In the genomic region with DNA sequence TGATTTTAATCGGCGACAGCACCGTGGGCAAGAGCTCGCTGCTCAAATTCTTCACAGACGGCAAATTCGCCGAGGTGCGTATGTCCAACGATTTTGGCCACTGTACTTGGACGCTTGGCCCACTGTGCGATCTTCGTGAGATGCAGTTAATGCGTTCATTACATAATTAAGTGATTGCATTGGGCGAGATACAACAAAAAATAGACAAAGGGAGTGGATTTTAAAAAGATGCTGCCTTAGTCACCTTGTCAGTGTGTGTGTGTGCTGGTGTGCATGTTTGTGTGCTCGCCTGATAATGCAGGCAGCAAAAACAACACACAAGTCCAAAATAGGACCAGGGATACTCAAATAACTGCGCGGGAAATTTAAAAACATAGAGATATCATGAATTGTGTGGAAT, we compare ENCODE assay signal across 3 fruit fly cellular contexts.
TF ChIP-seq lines count a peak whose summit lies in the region.

No protein-coding gene starts in this region.

- no peak for TF ChIP-seq CTCF in whole organism, embryonic (GFP tag; optimal IDR thresholded peaks at IDR 0.05; lab: Kevin White, UChicago)

TF ChIP-seq in whole organism, embryonic, 481 proteins besides CTCF, POLR2A, EP300 and RAD21 (continues in another document):
- TF ChIP-seq CG10979 (tag; optimal IDR thresholded peaks at IDR 0.05; lab: Kevin White, UChicago) (no peak), CG12071 (GFP tag; optimal IDR thresholded peaks at IDR 0.05; lab: Kevin White, UChicago) (no peak), pzg (GFP tag; optimal IDR thresholded peaks at IDR 0.05; lab: Kevin White, UChicago) (peak; percentile 24), salm (tag; optimal IDR thresholded peaks at IDR 0.05; lab: Kevin White, UChicago) (no peak), cg (GFP tag; optimal IDR thresholded peaks at IDR 0.05; lab: Kevin White, UChicago) (peak; percentile 75), trh (GFP tag; optimal IDR thresholded peaks at IDR 0.05; lab: Kevin White, UChicago) (no peak), PHDP (tag; optimal IDR thresholded peaks at IDR 0.05; lab: Kevin White, UChicago) (no peak), Bdp1 (GFP tag; optimal IDR thresholded peaks at IDR 0.05; lab: Kevin White, UChicago) (no peak), tup (GFP tag; optimal IDR thresholded peaks at IDR 0.05; lab: Kevin White, UChicago) (no peak), B-H2 (GFP tag; optimal IDR thresholded peaks at IDR 0.05; lab: Kevin White, UChicago) (no peak), chinmo (GFP tag; IDR thresholded peaks at IDR 0.05; lab: Robert Waterston, UW; ENCODE audit: partially characterized antibody) (peak; percentile 66; the same call in 1 of the 4 replicates), lab (GFP tag; optimal IDR thresholded peaks at IDR 0.05; lab: Kevin White, UChicago) (no peak), gro (GFP tag; optimal IDR thresholded peaks at IDR 0.05; lab: Kevin White, UChicago) (no peak), bbx (GFP tag; IDR thresholded peaks at IDR 0.05; lab: Robert Waterston, UW; ENCODE audit: partially characterized antibody) (no peak), CG2116 (GFP tag; optimal IDR thresholded peaks at IDR 0.05; lab: Kevin White, UChicago) (peak; percentile 1), CG17186 (GFP tag; optimal IDR thresholded peaks at IDR 0.05; lab: Kevin White, UChicago) (no peak), E2f2 (GFP tag; IDR thresholded peaks at IDR 0.05; lab: Robert Waterston, UW) (peak; percentile 85), Ravus (GFP tag; IDR thresholded peaks at IDR 0.05; lab: Robert Waterston, UW) (no peak), CG1603 (tag; optimal IDR thresholded peaks at IDR 0.05; lab: Kevin White, UChicago) (peak; percentile 29), Med (GFP tag; lab: Kevin White, UChicago) (peak; percentile 66), CG5180 (GFP tag; optimal IDR thresholded peaks at IDR 0.05; lab: Kevin White, UChicago) (no peak), CG4424 (GFP tag; optimal IDR thresholded peaks at IDR 0.05; lab: Kevin White, UChicago) (no peak), lilli (GFP tag; optimal IDR thresholded peaks at IDR 0.05; lab: Kevin White, UChicago) (no peak), CG4707 (GFP tag; optimal IDR thresholded peaks at IDR 0.05; lab: Kevin White, UChicago) (peak; percentile 98), H15 (GFP tag; IDR thresholded peaks at IDR 0.05; lab: Robert Waterston, UW) (no peak), CG14014 (GFP tag; IDR thresholded peaks at IDR 0.05; lab: Robert Waterston, UW) (no peak), Awh (GFP tag; IDR thresholded peaks at IDR 0.05; lab: Robert Waterston, UW) (no peak), ken (GFP tag; IDR thresholded peaks at IDR 0.05; lab: Robert Waterston, UW) (no peak), kay (GFP tag; optimal IDR thresholded peaks at IDR 0.05; lab: Kevin White, UChicago) (no peak), CG13624 (GFP tag; optimal IDR thresholded peaks at IDR 0.05; lab: Kevin White, UChicago) (no peak)

TF ChIP-seq in whole organism, prepupa, 60 proteins besides CTCF, POLR2A, EP300 and RAD21:
- no peak for TF ChIP-seq Hr39 (GFP tag; optimal IDR thresholded peaks at IDR 0.05; lab: Kevin White, UChicago)
- TF ChIP-seq salr (GFP tag; optimal IDR thresholded peaks at IDR 0.05; lab: Kevin White, UChicago), result no peak
- peak; percentile 43 for TF ChIP-seq Sox14 (GFP tag; optimal IDR thresholded peaks at IDR 0.05; lab: Kevin White, UChicago)
- no peak for TF ChIP-seq CG11294 (GFP tag; IDR thresholded peaks at IDR 0.05; lab: Robert Waterston, UW)
- TF ChIP-seq CG3032 (tag; optimal IDR thresholded peaks at IDR 0.05; lab: Kevin White, UChicago), result no peak
- TF ChIP-seq vri (GFP tag; optimal IDR thresholded peaks at IDR 0.05; lab: Kevin White, UChicago), result peak; percentile 98
- TF ChIP-seq ss (GFP tag; optimal IDR thresholded peaks at IDR 0.05; lab: Kevin White, UChicago), result peak; percentile 15 to 41
- no peak for TF ChIP-seq CG7368 (GFP tag; optimal IDR thresholded peaks at IDR 0.05; lab: Kevin White, UChicago)
- no peak for TF ChIP-seq CG4318 (GFP tag; optimal IDR thresholded peaks at IDR 0.05; lab: Kevin White, UChicago)
- TF ChIP-seq lz (GFP tag; optimal IDR thresholded peaks at IDR 0.05; lab: Kevin White, UChicago), result no peak
- peak; percentile 59 for TF ChIP-seq Eip78C (GFP tag; lab: Kevin White, UChicago)
- TF ChIP-seq net (GFP tag; optimal IDR thresholded peaks at IDR 0.05; lab: Kevin White, UChicago), result peak; percentile 7
- peak; percentile 26 for TF ChIP-seq CG1621 (tag; optimal IDR thresholded peaks at IDR 0.05; lab: Kevin White, UChicago)
- TF ChIP-seq Smox (GFP tag; optimal IDR thresholded peaks at IDR 0.05; lab: Kevin White, UChicago), result no peak
- TF ChIP-seq CG6854 (GFP tag; optimal IDR thresholded peaks at IDR 0.05; lab: Kevin White, UChicago), result no peak
- TF ChIP-seq Gug (GFP tag; IDR thresholded peaks at IDR 0.05; lab: Robert Waterston, UW), result no peak
- no peak for TF ChIP-seq OdsH (GFP tag; optimal IDR thresholded peaks at IDR 0.05; lab: Kevin White, UChicago)
- TF ChIP-seq pdm3 (GFP tag; optimal IDR thresholded peaks at IDR 0.05; lab: Kevin White, UChicago), result no peak
- no peak for TF ChIP-seq fd85E (GFP tag; optimal IDR thresholded peaks at IDR 0.05; lab: Kevin White, UChicago)
- peak; percentile 4 for TF ChIP-seq CG6808 (GFP tag; optimal IDR thresholded peaks at IDR 0.05; lab: Kevin White, UChicago)
- no peak for TF ChIP-seq CG3919 (GFP tag; optimal IDR thresholded peaks at IDR 0.05; lab: Kevin White, UChicago)
- peak; percentile 3 for TF ChIP-seq dsx (GFP tag; optimal IDR thresholded peaks at IDR 0.05; lab: Kevin White, UChicago; ENCODE audit: poor library complexity, severe bottlenecking)

TF ChIP-seq in whole organism, pupa, 21 proteins besides CTCF, POLR2A, EP300 and RAD21:
- TF ChIP-seq CG14655 (GFP tag; optimal IDR thresholded peaks at IDR 0.05; lab: Kevin White, UChicago) (no peak), EcR (GFP tag; optimal IDR thresholded peaks at IDR 0.05; lab: Kevin White, UChicago) (peak; percentile 4), CG34367 (tag; optimal IDR thresholded peaks at IDR 0.05; lab: Kevin White, UChicago) (peak; percentile 33), CG13204 (GFP tag; optimal IDR thresholded peaks at IDR 0.05; lab: Kevin White, UChicago) (no peak), gl (tag; optimal IDR thresholded peaks at IDR 0.05; lab: Kevin White, UChicago) (peak; percentile 58), CG4496 (GFP tag; IDR thresholded peaks at IDR 0.05; lab: Robert Waterston, UW) (0 out of 3 replicates have a peak, but pooled peaks have one; percentile 19), CG12605 (GFP tag; IDR thresholded peaks at IDR 0.05; lab: Robert Waterston, UW) (peak; percentile 9; the same call in 1 of the 2 replicates)
TF ChIP-seq in whole organism, pupa: peak in this region for 5.
